Worm (Caenorhabditis elegans) whole organism, young adult: ENCODE results near the gene srd-3.

Experiments
- B0261.1 ChIP-seq: sonication (generic microtip); optimal IDR thresholded peaks from 2 replicates; lab custom pipeline; 2016; ENCODE audit warnings: mild to moderate bottlenecking, missing genetic modification characterization, moderate library complexity, missing compliant biosample characterization
- D2030.7 ChIP-seq: fragments of 200-800 bp; sonication (Bioruptor generic); IDR thresholded peaks from 2 replicates; pipeline ENCODE4 v1.3.6; 2022; ENCODE audit warnings: missing genetic modification reagents, missing genetic modification characterization, missing compliant biosample characterization
- F10E7.11 ChIP-seq: sonication (generic microtip); optimal IDR thresholded peaks from 2 replicates; lab custom pipeline; 2017; ENCODE audit warnings: mild to moderate bottlenecking, missing genetic modification characterization, moderate library complexity, missing compliant biosample characterization
- F22D6.2 ChIP-seq: sonication (generic microtip); optimal IDR thresholded peaks from 2 replicates; lab custom pipeline; 2016; ENCODE audit warnings: mild to moderate bottlenecking, missing genetic modification characterization, missing compliant biosample characterization
- F49E8.2 ChIP-seq: sonication (generic microtip); optimal IDR thresholded peaks from 3 replicates; lab custom pipeline; 2017; ENCODE audit warnings: missing genetic modification characterization, mild to moderate bottlenecking, missing compliant biosample characterization, antibody characterized with exemption, moderate library complexity; ENCODE audit not compliant: insufficient read depth
- F57C9.4 ChIP-seq: sonication (generic microtip); optimal IDR thresholded peaks from 2 replicates; lab custom pipeline; 2017; ENCODE audit warnings: mild to moderate bottlenecking, missing genetic modification characterization, missing compliant biosample characterization
- aptf-2 ChIP-seq: fragments of 200-800 bp; sonication (Bioruptor generic); conservative IDR thresholded peaks from 2 replicates; pipeline ENCODE4 v1.3.6; 2022; ENCODE audit warnings: missing genetic modification reagents, missing genetic modification characterization, missing compliant biosample characterization
- aptf-3 ChIP-seq: fragments of 200-800 bp; sonication (Bioruptor generic); IDR thresholded peaks from 2 replicates; pipeline ENCODE4 v1.3.6; 2022; ENCODE audit warnings: missing genetic modification characterization, missing compliant biosample characterization
- atf-7 ChIP-seq: sonication (generic microtip); optimal IDR thresholded peaks from 2 replicates; lab custom pipeline; 2017; ENCODE audit warnings: mild to moderate bottlenecking, missing genetic modification characterization, missing compliant biosample characterization
- attf-3 ChIP-seq: fragments of 200-800 bp; sonication (Bioruptor generic); conservative IDR thresholded peaks from 2 replicates; pipeline ENCODE4 v1.3.6; 2022; ENCODE audit warnings: missing genetic modification reagents, missing genetic modification characterization, missing compliant biosample characterization
- attf-5 ChIP-seq: fragments of 200-800 bp; sonication (Bioruptor generic); optimal IDR thresholded peaks from 2 replicates; lab custom pipeline; 2018; ENCODE audit warnings: mild to moderate bottlenecking, missing genetic modification characterization, missing compliant biosample characterization
- attf-6 ChIP-seq: fragments of 200-800 bp; sonication (Bioruptor generic); IDR thresholded peaks from 2 replicates; pipeline ENCODE4 v1.3.6; 2022; ENCODE audit warnings: missing genetic modification reagents, missing genetic modification characterization, missing compliant biosample characterization
- cebp-1 ChIP-seq, 2 experiments: fragments of 200-800 bp in 1 of 2; sonication (Bioruptor generic) in 1 of 2; sonication (generic microtip) in 1 of 2; IDR thresholded peaks in 1 of 2; optimal IDR thresholded peaks in 1 of 2; 2 replicates each; pipeline versions ENCODE4 v1.3.6 to Lab custom; 2017 to 2022; ENCODE audit warnings: missing compliant biosample characterization in 2 of 2, missing genetic modification characterization in 2 of 2, mild to moderate bottlenecking in 1 of 2, missing genetic modification reagents in 1 of 2, moderate library complexity in 1 of 2
- ceh-58 ChIP-seq: fragments of 200-800 bp; sonication (Bioruptor generic); IDR thresholded peaks from 2 replicates; pipeline ENCODE4 v1.3.6; 2022; ENCODE audit warnings: missing genetic modification characterization, missing compliant biosample characterization
- chd-7 ChIP-seq: sonication (generic microtip); optimal IDR thresholded peaks from 2 replicates; lab custom pipeline; 2016; ENCODE audit warnings: mild to moderate bottlenecking, missing genetic modification characterization, moderate library complexity, missing compliant biosample characterization
- dpff-1 ChIP-seq: sonication (generic microtip); optimal IDR thresholded peaks from 2 replicates; lab custom pipeline; 2017; ENCODE audit warnings: mild to moderate bottlenecking, missing genetic modification characterization, missing compliant biosample characterization
- efl-1 ChIP-seq: fragments of 150-350 bp; optimal IDR thresholded peaks from 2 replicates; lab custom pipeline; 2014; ENCODE audit warnings: missing biosample characterization, missing genetic modification reagents, missing genetic modification characterization
- egl-18 ChIP-seq: fragments of 200-800 bp; sonication (Bioruptor generic); IDR thresholded peaks from 2 replicates; pipeline ENCODE4 v1.3.6; 2022; ENCODE audit warnings: missing genetic modification reagents, missing genetic modification characterization, missing compliant biosample characterization
- egl-44 ChIP-seq: fragments of 200-800 bp; sonication (Bioruptor generic); IDR thresholded peaks from 2 replicates; pipeline ENCODE4 v1.3.6; 2022; ENCODE audit warnings: missing genetic modification reagents, missing genetic modification characterization, missing compliant biosample characterization
- him-1 ChIP-seq: sonication (generic microtip); optimal IDR thresholded peaks from 2 replicates; lab custom pipeline; 2016; ENCODE audit warnings: missing genotype, missing genetic modification reagents, missing genetic modification characterization, missing compliant biosample characterization
- hmg-1.2 ChIP-seq: fragments of 200-800 bp; sonication (Bioruptor generic); IDR thresholded peaks from 2 replicates; pipeline ENCODE4 v1.3.6; 2022; ENCODE audit warnings: missing genetic modification reagents, missing genetic modification characterization, missing compliant biosample characterization
- hrde-1 ChIP-seq: sonication (generic microtip); optimal IDR thresholded peaks from 2 replicates; lab custom pipeline; 2016; ENCODE audit warnings: missing genetic modification characterization, mild to moderate bottlenecking, missing compliant biosample characterization, moderate library complexity, missing genotype, missing genetic modification reagents, borderline replicate concordance
- lag-1 ChIP-seq: fragments of 200-800 bp; sonication (Bioruptor generic); IDR thresholded peaks from 2 replicates; pipeline ENCODE4 v1.3.6; 2022; ENCODE audit warnings: missing genetic modification reagents, missing genetic modification characterization, missing compliant biosample characterization
- let-526 ChIP-seq: fragments of 200-800 bp; sonication (Bioruptor generic); IDR thresholded peaks from 2 replicates; pipeline ENCODE4 v1.3.6; 2022; ENCODE audit warnings: missing genetic modification reagents, missing genetic modification characterization, missing compliant biosample characterization
- madf-10 ChIP-seq: sonication (generic microtip); optimal IDR thresholded peaks from 2 replicates; lab custom pipeline; 2016; ENCODE audit warnings: mild to moderate bottlenecking, missing genetic modification characterization, missing compliant biosample characterization
- madf-3 ChIP-seq: fragments of 200-800 bp; sonication (Bioruptor generic); IDR thresholded peaks from 2 replicates; pipeline ENCODE4 v1.3.6; 2022; ENCODE audit warnings: missing genetic modification reagents, missing genetic modification characterization, missing compliant biosample characterization
- mxl-1 ChIP-seq: sonication (generic microtip); optimal IDR thresholded peaks from 2 replicates; lab custom pipeline; 2016; ENCODE audit warnings: missing genetic modification characterization, missing compliant biosample characterization
- nfya-2 ChIP-seq: fragments of 200-800 bp; sonication (Bioruptor generic); IDR thresholded peaks from 2 replicates; pipeline ENCODE4 v1.3.6; 2022; ENCODE audit warnings: missing genetic modification reagents, missing genetic modification characterization, missing compliant biosample characterization
- nhr-120 ChIP-seq: fragments of 200-800 bp; sonication (Bioruptor generic); IDR thresholded peaks from 2 replicates; pipeline ENCODE4 v1.3.6; 2022; ENCODE audit warnings: missing genetic modification characterization, missing compliant biosample characterization
- nhr-179 ChIP-seq: sonication (generic microtip); optimal IDR thresholded peaks from 2 replicates; lab custom pipeline; 2016; ENCODE audit warnings: mild to moderate bottlenecking, missing genetic modification characterization, missing compliant biosample characterization
- nhr-80 ChIP-seq: sonication (generic microtip); optimal IDR thresholded peaks from 2 replicates; lab custom pipeline; 2016; ENCODE audit warnings: missing genetic modification characterization, missing compliant biosample characterization
- pbrm-1 ChIP-seq: fragments of 200-800 bp; sonication (Bioruptor generic); IDR thresholded peaks from 2 replicates; pipeline ENCODE4 v1.3.6; 2022; ENCODE audit warnings: missing genetic modification reagents, missing genetic modification characterization, missing compliant biosample characterization
- snpc-1.1 ChIP-seq: sonication (generic microtip); optimal IDR thresholded peaks from 2 replicates; lab custom pipeline; 2017; ENCODE audit warnings: missing genetic modification characterization, mild to moderate bottlenecking, missing compliant biosample characterization, antibody characterized with exemption, moderate library complexity, missing genotype, missing genetic modification reagents; ENCODE audit not compliant: insufficient read depth
- tbx-9 ChIP-seq: sonication (generic microtip); optimal IDR thresholded peaks from 2 replicates; lab custom pipeline; 2016; ENCODE audit warnings: borderline replicate concordance, missing genetic modification characterization, inconsistent platforms, missing compliant biosample characterization
- tlf-1 ChIP-seq: fragments of 200-800 bp; sonication (Bioruptor generic); optimal IDR thresholded peaks from 2 replicates; lab custom pipeline; 2018; ENCODE audit warnings: mild to moderate bottlenecking, missing genetic modification characterization, missing compliant biosample characterization
- zim-3 ChIP-seq: sonication (generic microtip); optimal IDR thresholded peaks from 2 replicates; lab custom pipeline; 2017; ENCODE audit warnings: mild to moderate bottlenecking, missing genetic modification characterization, moderate library complexity, missing compliant biosample characterization
- ztf-18 ChIP-seq: sonication (generic microtip); optimal IDR thresholded peaks from 2 replicates; lab custom pipeline; 2016; ENCODE audit warnings: missing genotype, mild to moderate bottlenecking, missing genetic modification characterization, missing compliant biosample characterization
- ztf-22 ChIP-seq: fragments of 200-800 bp; sonication (Bioruptor generic); optimal IDR thresholded peaks from 2 replicates; lab custom pipeline; 2018; ENCODE audit warnings: mild to moderate bottlenecking, missing genetic modification characterization, moderate library complexity, missing compliant biosample characterization
- ztf-3 ChIP-seq: fragments of 200-800 bp; sonication (Bioruptor generic); optimal IDR thresholded peaks from 2 replicates; lab custom pipeline; 2018; ENCODE audit warnings: mild to moderate bottlenecking, missing genetic modification characterization, missing compliant biosample characterization

srd-3 gene

ce11 chrII:122494-122893 is 6.3 kb downstream of the srd-3 start:
- peak; percentile 65 for TF ChIP-seq nhr-80 (tag; lab: Kevin White, UChicago)
- no peak for TF ChIP-seq attf-6

- TF ChIP-seq atf-7 (tag; lab: Kevin White, UChicago) (no peak), ztf-3 (GFP tag; lab: Kevin White, UChicago) (no peak), hmg-1.2 (GFP tag; lab: Robert Waterston, UW) (peak; percentile 33; the same call in 1 of the 2 replicates)
Measured at ce11 chrII:122008-122407, 6.8 kb downstream of the srd-3 start.

- TF ChIP-seq nfya-2 (GFP tag; lab: Robert Waterston, UW) (no peak), attf-3 (GFP tag; lab: Robert Waterston, UW) (no peak), pbrm-1 (GFP tag; lab: Robert Waterston, UW) (no peak), egl-18 (GFP tag; lab: Robert Waterston, UW) (no peak)
Measured at ce11 chrII:121121-121520, 7.7 kb downstream of the srd-3 start, which contains the start of gene K10B4.3. Gene K10B4.3, minus strand, starts transcription at chrII:121221.

DNA sequence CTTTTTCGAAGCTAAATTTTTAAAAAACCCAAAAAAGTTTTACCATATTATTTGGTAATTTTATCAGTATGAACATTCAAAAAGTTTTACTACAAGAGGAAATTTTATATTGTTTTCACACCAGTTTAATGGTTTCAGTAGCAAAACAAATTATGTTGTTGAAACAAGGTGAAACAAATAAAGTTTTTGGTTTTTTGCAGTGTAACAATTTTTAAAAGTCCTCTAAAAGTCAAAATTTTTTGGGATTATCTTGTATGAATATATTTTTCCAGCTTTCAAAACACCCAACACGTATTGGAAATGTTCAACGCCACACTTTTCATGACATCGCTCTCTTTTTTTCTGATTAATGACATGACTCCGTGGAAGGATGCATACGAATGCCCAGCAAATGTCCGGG is 11.9 kb downstream of the srd-3 start, which contains the start of gene srt-54:
Gene srt-54 (plus strand): TSS at position 301 of the 400 bp plus-strand sequence.
- TF ChIP-seq chd-7 (tag; lab: Kevin White, UChicago) (no peak), lag-1 (GFP tag; lab: Robert Waterston, UW) (no peak), cebp-1 (GFP tag; IDR thresholded peaks at IDR 0.05; lab: Robert Waterston, UW) (no peak), cebp-1 (tag; optimal IDR thresholded peaks at IDR 0.05; lab: Kevin White, UChicago) (no peak), nhr-120 (GFP tag; lab: Robert Waterston, UW) (no peak), him-1 (tag; lab: Kevin White, UChicago) (no peak)

DNA sequence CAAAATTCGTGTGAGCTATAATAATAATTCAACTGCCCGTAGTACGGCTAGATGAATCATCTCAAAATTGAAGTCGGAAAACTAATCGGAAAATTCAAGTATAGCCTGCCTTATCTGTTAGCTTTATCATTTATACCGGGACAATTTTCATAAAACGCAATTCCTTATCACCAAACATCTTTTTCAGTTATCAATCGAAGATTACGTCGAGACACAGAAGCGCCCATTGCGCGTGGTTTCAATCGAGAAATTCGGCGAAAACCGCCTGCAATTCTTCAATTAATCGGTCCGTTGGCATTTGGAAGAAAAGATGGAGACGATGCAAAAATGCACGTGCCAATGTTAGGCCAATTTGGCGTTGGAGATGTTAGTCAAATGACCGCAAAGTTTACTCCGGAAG is 16.6 kb downstream of the srd-3 start:
- TF ChIP-seq F22D6.2 (no peak), D2030.7 (GFP tag; lab: Robert Waterston, UW) (no peak), let-526 (GFP tag; lab: Robert Waterston, UW) (no peak), aptf-2 (GFP tag; lab: Robert Waterston, UW) (no peak), ztf-18 (no peak), nhr-179 (tag; lab: Kevin White, UChicago) (no peak), madf-3 (GFP tag; lab: Robert Waterston, UW) (no peak), ztf-3 (GFP tag; lab: Kevin White, UChicago) (no peak), snpc-1.1 (no peak), dpff-1 (tag; lab: Kevin White, UChicago) (no peak)

DNA sequence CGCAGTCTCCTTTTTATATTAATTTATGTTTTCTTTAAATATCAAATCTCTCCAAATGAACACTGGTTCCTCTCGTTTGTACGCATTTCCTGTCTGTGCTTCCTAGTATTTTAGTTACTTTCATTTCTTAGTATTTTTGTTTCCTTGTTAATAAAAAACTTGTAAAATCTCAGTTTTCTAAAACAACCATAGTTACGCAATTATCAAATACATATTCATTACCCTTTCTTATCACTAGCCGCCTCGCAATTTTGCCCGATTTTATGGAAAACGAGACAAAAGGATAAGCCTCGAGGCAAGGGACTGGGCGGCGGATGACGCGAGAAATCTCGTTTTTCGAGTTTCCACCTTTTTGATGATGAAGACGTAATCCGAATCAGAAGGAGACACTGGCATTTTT is 17.6 kb downstream of the srd-3 start, which contains the start of gene C50D2.1:
Gene C50D2.1 (plus strand): TSS at position 301 of the 400 bp plus-strand sequence.
- no peak for TF ChIP-seq ceh-58 (GFP tag; lab: Robert Waterston, UW)
- no peak for TF ChIP-seq him-1 (tag; lab: Kevin White, UChicago)
- TF ChIP-seq F57C9.4: no peak
- TF ChIP-seq zim-3 (tag; lab: Kevin White, UChicago): no peak
- no peak for TF ChIP-seq nhr-120 (GFP tag; lab: Robert Waterston, UW)
- no peak for TF ChIP-seq F10E7.11
- TF ChIP-seq, all 124 proteins: peak for 0

- no peak for TF ChIP-seq aptf-3 (GFP tag; lab: Robert Waterston, UW)
- no peak for TF ChIP-seq F49E8.2
- no peak for TF ChIP-seq madf-10 (tag; lab: Kevin White, UChicago)
- TF ChIP-seq hmg-1.2 (GFP tag; lab: Robert Waterston, UW): no peak
- no peak for TF ChIP-seq efl-1 (GFP tag; lab: Kevin White, UChicago)
- TF ChIP-seq attf-5 (GFP tag; lab: Kevin White, UChicago): no peak
- TF ChIP-seq egl-44 (GFP tag; lab: Robert Waterston, UW): no peak
- TF ChIP-seq ztf-22 (GFP tag; lab: Kevin White, UChicago): no peak
- TF ChIP-seq tlf-1 (GFP tag; lab: Kevin White, UChicago): no peak
- no peak for TF ChIP-seq B0261.1 (tag; lab: Kevin White, UChicago)
- TF ChIP-seq tbx-9 (tag; lab: Kevin White, UChicago): no peak
- no peak for TF ChIP-seq mxl-1
- TF ChIP-seq hrde-1 (tag; lab: Kevin White, UChicago): no peak
Measured at ce11 chrII:108865-109264, 20.0 kb downstream of the srd-3 start, which contains the start of gene C50D2.2. Gene C50D2.2, plus strand, starts transcription at chrII:109165.
